Worm (Caenorhabditis elegans) whole organism, midembryonic: ENCODE measurements around the gene str-199.

Source experiments
- T22C8.4 ChIP-seq: fragments of 200-800 bp; sonication (Bioruptor generic); IDR thresholded peaks from 2 replicates; pipeline ENCODE4 v1.3.6; 2022; ENCODE audit warnings: missing genetic modification characterization, missing compliant biosample characterization
- med-1 ChIP-seq: sonication (generic microtip); optimal IDR thresholded peaks from 2 replicates; lab custom pipeline; 2017; ENCODE audit warnings: missing genetic modification characterization, mild to moderate bottlenecking, missing compliant biosample characterization, antibody characterized with exemption, missing genetic modification reagents; ENCODE audit not compliant: insufficient read depth

- no peak for TF ChIP-seq T22C8.4
- TF ChIP-seq med-1 (GFP tag; lab: Kevin White, UChicago) = no peak
These were observed 34.9 kb downstream of the str-199 start, which contains the start of gene F40D4.17 for ce11 chrV:17155384-17155858.
